Fruit fly (Drosophila melanogaster) whole organism, embryonic: ENCODE measurements around the gene Dmtn.

Experiments used
- CG10959 ChIP-seq: fragments of 200-800 bp; sonication (Bioruptor generic); IDR thresholded peaks from 2 replicates; pipeline ENCODE4 v1.3.6; 2022; ENCODE audit warnings: missing biosample characterization, missing genetic modification characterization
- CG11504 ChIP-seq: fragments of 200-800 bp; sonication (Bioruptor generic); optimal IDR thresholded peaks from 3 replicates; lab custom pipeline; 2019; ENCODE audit warnings: missing biosample characterization, mild to moderate bottlenecking, missing genetic modification characterization, moderate library complexity
- CG12769 ChIP-seq: fragments of 200-800 bp; sonication (Bioruptor generic); optimal IDR thresholded peaks from 2 replicates; lab custom pipeline; 2019; ENCODE audit warnings: missing biosample characterization, mild to moderate bottlenecking, missing genetic modification characterization, moderate library complexity
- CG13287 ChIP-seq: fragments of 200-800 bp; sonication (Bioruptor generic); IDR thresholded peaks from 2 replicates; pipeline ENCODE4 v1.3.6; 2022; ENCODE audit warnings: missing biosample characterization, missing genetic modification characterization; ENCODE audit not compliant: partially characterized antibody
- CG13775 ChIP-seq: fragments of 200-800 bp; sonication (Bioruptor generic); optimal IDR thresholded peaks from 3 replicates; lab custom pipeline; 2017; ENCODE audit warnings: missing biosample characterization, mild to moderate bottlenecking, missing genetic modification characterization
- CG14441 ChIP-seq: fragments of 200-800 bp; sonication (Bioruptor generic); IDR thresholded peaks from 2 replicates; pipeline ENCODE4 v1.3.6; 2022; ENCODE audit warnings: missing biosample characterization, missing genetic modification characterization
- CG1647 ChIP-seq: fragments of 200-800 bp; sonication (Bioruptor generic); optimal IDR thresholded peaks from 3 replicates; lab custom pipeline; 2016; ENCODE audit warnings: missing biosample characterization, missing genetic modification characterization
- CG16779 ChIP-seq: fragments of 200-800 bp; sonication (Bioruptor generic); IDR thresholded peaks from 2 replicates; pipeline ENCODE4 v1.3.6; 2022; ENCODE audit warnings: missing biosample characterization, missing genetic modification characterization
- CG1792 ChIP-seq: fragments of 200-800 bp; sonication (Bioruptor generic); optimal IDR thresholded peaks from 2 replicates; lab custom pipeline; 2016; ENCODE audit warnings: missing biosample characterization, missing genetic modification characterization
- CG2120 ChIP-seq: fragments of 200-800 bp; sonication (Bioruptor generic); optimal IDR thresholded peaks from 3 replicates; lab custom pipeline; 2016; ENCODE audit warnings: missing biosample characterization, missing genetic modification characterization
- CG2712 ChIP-seq: fragments of 200-800 bp; optimal IDR thresholded peaks from 3 replicates; lab custom pipeline; 2019; ENCODE audit warnings: missing biosample characterization, mild to moderate bottlenecking, missing genetic modification characterization, moderate library complexity
- CG30431 ChIP-seq: fragments of 200-800 bp; sonication (Bioruptor generic); optimal IDR thresholded peaks from 2 replicates; lab custom pipeline; 2017; ENCODE audit warnings: missing biosample characterization, missing genetic modification characterization
- CG31224 ChIP-seq: fragments of 200-800 bp; sonication (Bioruptor generic); IDR thresholded peaks from 2 replicates; pipeline ENCODE4 v1.3.6; 2022; ENCODE audit warnings: missing biosample characterization, missing genetic modification characterization
- CG32532 ChIP-seq: fragments of 200-800 bp; sonication (Bioruptor generic); IDR thresholded peaks from 2 replicates; pipeline ENCODE4 v1.3.6; 2022; ENCODE audit warnings: missing biosample characterization, missing genetic modification characterization
- CG34224 ChIP-seq: fragments of 200-800 bp; sonication (Bioruptor generic); IDR thresholded peaks from 3 replicates; pipeline ENCODE4 v1.3.6; 2022; ENCODE audit warnings: missing biosample characterization, missing genetic modification characterization; ENCODE audit not compliant: partially characterized antibody
- CG3838 ChIP-seq: fragments of 200-800 bp; sonication (Bioruptor generic); optimal IDR thresholded peaks from 3 replicates; lab custom pipeline; 2016; ENCODE audit warnings: missing biosample characterization, missing genetic modification characterization
- CG7556 ChIP-seq: fragments of 200-800 bp; sonication (Bioruptor generic); optimal IDR thresholded peaks from 2 replicates; lab custom pipeline; 2017; ENCODE audit warnings: missing biosample characterization, mild to moderate bottlenecking, missing genetic modification characterization
- CG8290 ChIP-seq, 3 experiments: fragments of 200-800 bp; sonication (Bioruptor generic); optimal IDR thresholded peaks; 2 replicates each; lab custom pipeline; 2016 to 2019; ENCODE audit warnings: missing biosample characterization in 3 of 3, missing genetic modification characterization in 3 of 3, mild to moderate bottlenecking in 2 of 3, moderate library complexity in 1 of 3
- CG9876 ChIP-seq: fragments of 200-800 bp; sonication (Bioruptor generic); optimal IDR thresholded peaks from 2 replicates; lab custom pipeline; 2016; ENCODE audit warnings: missing biosample characterization, missing genetic modification characterization
- Dek ChIP-seq: fragments of 200-800 bp; sonication (Bioruptor generic); optimal IDR thresholded peaks from 3 replicates; lab custom pipeline; 2019; ENCODE audit warnings: missing biosample characterization, mild to moderate bottlenecking, missing genetic modification characterization, moderate library complexity
- Doc3 ChIP-seq: fragments of 200-800 bp; sonication (Bioruptor generic); IDR thresholded peaks from 3 replicates; pipeline ENCODE4 v1.3.6; 2022; ENCODE audit warnings: missing biosample characterization, missing genetic modification characterization; ENCODE audit not compliant: partially characterized antibody
- H15 ChIP-seq: fragments of 200-800 bp; sonication (Bioruptor generic); IDR thresholded peaks from 3 replicates; pipeline ENCODE4 v1.3.6; 2022; ENCODE audit warnings: missing biosample characterization, missing genetic modification characterization
- HHEX ChIP-seq: fragments of 200-800 bp; sonication (Bioruptor generic); optimal IDR thresholded peaks from 3 replicates; lab custom pipeline; 2017; ENCODE audit warnings: missing biosample characterization, mild to moderate bottlenecking, missing genetic modification characterization, missing genetic modification reagents
- Hr51 ChIP-seq, 2 experiments: fragments of 200-800 bp; sonication (Bioruptor generic); optimal IDR thresholded peaks; 2 replicates in 1 of 2; 3 replicates in 1 of 2; lab custom pipeline; 2016 to 2018; ENCODE audit warnings: missing biosample characterization in 2 of 2, missing genetic modification characterization in 2 of 2, mild to moderate bottlenecking in 1 of 2, moderate library complexity in 1 of 2
- Mad ChIP-seq: fragments of 200-800 bp; sonication (Bioruptor generic); optimal IDR thresholded peaks from 2 replicates; lab custom pipeline; 2016; ENCODE audit warnings: missing biosample characterization, missing genetic modification characterization
- Max ChIP-seq: fragments of 200-800 bp; sonication (Bioruptor generic); optimal IDR thresholded peaks from 2 replicates; lab custom pipeline; 2016; ENCODE audit warnings: missing biosample characterization, mild to moderate bottlenecking, missing genetic modification characterization
- Mes4 ChIP-seq: fragments of 200-800 bp; sonication (Bioruptor generic); optimal IDR thresholded peaks from 2 replicates; lab custom pipeline; 2016; ENCODE audit warnings: missing biosample characterization, missing genetic modification characterization
- Oaz ChIP-seq: fragments of 200-800 bp; sonication (Bioruptor generic); IDR thresholded peaks from 2 replicates; pipeline ENCODE4 v1.3.6; 2022; ENCODE audit warnings: missing biosample characterization, missing genetic modification characterization
- Oli ChIP-seq: fragments of 200-800 bp; sonication (Bioruptor generic); optimal IDR thresholded peaks from 2 replicates; lab custom pipeline; 2018; ENCODE audit warnings: missing biosample characterization, mild to moderate bottlenecking, missing genetic modification characterization, moderate library complexity
- Pdp1 ChIP-seq, 2 experiments: fragments of 200-800 bp; sonication (Bioruptor generic); optimal IDR thresholded peaks; 3 replicates each; lab custom pipeline; 2016; ENCODE audit warnings: missing biosample characterization in 2 of 2, missing genetic modification characterization in 2 of 2, mild to moderate bottlenecking in 1 of 2, moderate library complexity in 1 of 2
- Ravus ChIP-seq: fragments of 200-800 bp; sonication (Bioruptor generic); IDR thresholded peaks from 2 replicates; pipeline ENCODE4 v1.3.6; 2022; ENCODE audit warnings: missing biosample characterization, missing genetic modification characterization
- Usf ChIP-seq: fragments of 200-800 bp; sonication (Bioruptor generic); optimal IDR thresholded peaks from 2 replicates; lab custom pipeline; 2017; ENCODE audit warnings: missing genotype, missing biosample characterization, missing genetic modification characterization
- az2 ChIP-seq: fragments of 200-800 bp; sonication (Bioruptor generic); optimal IDR thresholded peaks from 3 replicates; lab custom pipeline; 2016; ENCODE audit warnings: missing biosample characterization, missing genetic modification characterization
- bowl ChIP-seq: fragments of 200-800 bp; sonication (Bioruptor generic); IDR thresholded peaks from 2 replicates; pipeline ENCODE4 v1.3.6; 2022; ENCODE audit warnings: missing biosample characterization, missing genetic modification characterization
- btn ChIP-seq: fragments of 200-800 bp; sonication (Bioruptor generic); optimal IDR thresholded peaks from 2 replicates; lab custom pipeline; 2016; ENCODE audit warnings: missing biosample characterization, missing genetic modification characterization
- dan ChIP-seq: fragments of 200-800 bp; sonication (Bioruptor generic); IDR thresholded peaks from 2 replicates; pipeline ENCODE4 v1.3.6; 2022; ENCODE audit warnings: missing biosample characterization, missing genetic modification characterization
- fd102C ChIP-seq: fragments of 200-800 bp; sonication (Bioruptor generic); optimal IDR thresholded peaks from 2 replicates; lab custom pipeline; 2018; ENCODE audit warnings: missing biosample characterization, mild to moderate bottlenecking, missing genetic modification characterization, moderate library complexity
- fu2 ChIP-seq: fragments of 200-800 bp; sonication (Bioruptor generic); optimal IDR thresholded peaks from 2 replicates; lab custom pipeline; 2016; ENCODE audit warnings: missing biosample characterization, missing genetic modification characterization
- gro ChIP-seq: fragments of 200-800 bp; sonication (Bioruptor generic); optimal IDR thresholded peaks from 2 replicates; lab custom pipeline; 2016; ENCODE audit warnings: missing biosample characterization, missing genetic modification characterization
- gsb-n ChIP-seq: fragments of 200-800 bp; sonication (Bioruptor generic); optimal IDR thresholded peaks from 3 replicates; lab custom pipeline; 2018; ENCODE audit warnings: missing biosample characterization, mild to moderate bottlenecking, missing genetic modification characterization
- lbe ChIP-seq: fragments of 200-800 bp; sonication (Bioruptor generic); optimal IDR thresholded peaks from 2 replicates; lab custom pipeline; 2016; ENCODE audit warnings: missing biosample characterization, mild to moderate bottlenecking, missing genetic modification characterization
- maf-S ChIP-seq: fragments of 200-800 bp; sonication (Bioruptor generic); optimal IDR thresholded peaks from 2 replicates; lab custom pipeline; 2016; ENCODE audit warnings: missing biosample characterization, missing genetic modification characterization
- nmo ChIP-seq: fragments of 200-800 bp; sonication (Bioruptor generic); optimal IDR thresholded peaks from 2 replicates; lab custom pipeline; 2018; ENCODE audit warnings: missing biosample characterization, mild to moderate bottlenecking, missing genetic modification characterization, moderate library complexity
- onecut ChIP-seq: fragments of 200-800 bp; sonication (Bioruptor generic); IDR thresholded peaks from 2 replicates; pipeline ENCODE4 v1.3.6; 2022; ENCODE audit warnings: missing biosample characterization, missing genetic modification characterization
- peb ChIP-seq: fragments of 200-800 bp; sonication (Bioruptor generic); IDR thresholded peaks from 2 replicates; pipeline ENCODE4 v1.3.6; 2022; ENCODE audit warnings: missing biosample characterization, missing genetic modification characterization
- ro ChIP-seq: fragments of 200-800 bp; sonication (Bioruptor generic); IDR thresholded peaks from 2 replicates; pipeline ENCODE4 v1.3.6; 2022; ENCODE audit warnings: missing biosample characterization, missing genetic modification characterization
- run ChIP-seq: fragments of 200-800 bp; sonication (Bioruptor generic); optimal IDR thresholded peaks from 3 replicates; lab custom pipeline; 2018; ENCODE audit warnings: missing biosample characterization, mild to moderate bottlenecking, missing genetic modification characterization
- sd ChIP-seq: fragments of 200-800 bp; sonication (Bioruptor generic); optimal IDR thresholded peaks from 3 replicates; lab custom pipeline; 2018; ENCODE audit warnings: missing biosample characterization, mild to moderate bottlenecking, missing genetic modification characterization, moderate library complexity
- slp2 ChIP-seq: fragments of 200-800 bp; sonication (Bioruptor generic); optimal IDR thresholded peaks from 2 replicates; lab custom pipeline; 2016; ENCODE audit warnings: missing biosample characterization, missing genetic modification characterization
- ttk ChIP-seq: fragments of 200-800 bp; sonication (Bioruptor generic); IDR thresholded peaks from 2 replicates; pipeline ENCODE4 v2.1.2; 2022; ENCODE audit warnings: missing biosample characterization, missing genetic modification characterization
- twi ChIP-seq: fragments of 200-800 bp; optimal IDR thresholded peaks from 2 replicates; lab custom pipeline; 2019; ENCODE audit warnings: missing biosample characterization, mild to moderate bottlenecking, missing genetic modification characterization, moderate library complexity
- wor ChIP-seq: fragments of 200-800 bp; sonication (Bioruptor generic); IDR thresholded peaks from 2 replicates; pipeline ENCODE4 v1.3.6; 2022; ENCODE audit warnings: missing biosample characterization, missing genetic modification characterization

Gene Dmtn

DNA sequence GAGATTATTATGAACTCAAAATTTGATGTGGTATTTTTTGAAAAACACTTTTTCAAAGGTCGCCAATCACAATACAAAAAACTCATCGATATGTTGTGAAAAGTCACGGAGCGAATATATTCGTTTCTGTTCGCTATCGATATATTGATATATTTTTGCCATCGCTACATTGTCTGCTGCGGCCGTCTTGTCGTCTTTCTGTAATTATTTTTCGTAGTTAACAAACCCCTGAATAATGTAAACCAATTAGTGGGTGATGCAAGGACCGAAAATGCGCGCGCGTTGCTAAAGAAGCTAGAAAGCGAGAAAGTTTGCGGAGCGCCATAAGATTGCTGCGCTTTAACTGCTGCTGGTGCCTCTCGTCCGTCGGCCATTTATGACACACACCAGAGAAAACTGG lies 54.9 kb downstream of the Dmtn start, which contains the start of gene Pak (continued):
- peak; percentile 43 for TF ChIP-seq CG8290 (GFP tag; optimal IDR thresholded peaks at IDR 0.05; lab: Kevin White, UChicago)
- peak in 1 of 2 experiments; percentile 56 for TF ChIP-seq CG8290 (tag; optimal IDR thresholded peaks at IDR 0.05; lab: Kevin White, UChicago)
- no peak for TF ChIP-seq CG1792
- no peak for TF ChIP-seq Pdp1 (GFP tag; optimal IDR thresholded peaks at IDR 0.05; lab: Kevin White, UChicago)
- no peak for TF ChIP-seq Usf (GFP tag; lab: Kevin White, UChicago)
- no peak for TF ChIP-seq Hr51 (GFP tag; optimal IDR thresholded peaks at IDR 0.05; lab: Kevin White, UChicago)
- no peak for TF ChIP-seq Oli (tag; lab: Kevin White, UChicago)
- no peak for TF ChIP-seq wor
- TF ChIP-seq nmo (GFP tag; lab: Kevin White, UChicago), result peak; percentile 32
- no peak for TF ChIP-seq CG31224 (GFP tag; lab: Robert Waterston, UW)
- no peak for TF ChIP-seq twi (tag; lab: Kevin White, UChicago)
- TF ChIP-seq Doc3 (GFP tag; lab: Robert Waterston, UW), result peak; percentile 91
- TF ChIP-seq CG12769 (tag; lab: Kevin White, UChicago), result no peak
- TF ChIP-seq CG11504, result peak; percentile 4
- no peak for TF ChIP-seq gsb-n (tag; lab: Kevin White, UChicago)
- TF ChIP-seq Dek, result no peak
- TF ChIP-seq fd102C (GFP tag; lab: Kevin White, UChicago), result no peak
- no peak for TF ChIP-seq CG16779 (GFP tag; lab: Robert Waterston, UW)
- TF ChIP-seq CG3838 (GFP tag; lab: Kevin White, UChicago), result no peak
- TF ChIP-seq onecut, result no peak
- TF ChIP-seq CG2120 (GFP tag; lab: Kevin White, UChicago), result peak; percentile 26
- TF ChIP-seq CG13775, result no peak
- TF ChIP-seq ro (GFP tag; lab: Robert Waterston, UW), result no peak
- no peak for TF ChIP-seq fu2 (GFP tag; lab: Kevin White, UChicago)
- TF ChIP-seq CG32532 (GFP tag; lab: Robert Waterston, UW), result no peak
- no peak for TF ChIP-seq dan
- no peak for TF ChIP-seq sd
- TF ChIP-seq slp2 (GFP tag; lab: Kevin White, UChicago), result no peak
- TF ChIP-seq bowl (GFP tag; lab: Robert Waterston, UW), result no peak
- no peak for TF ChIP-seq CG1647 (GFP tag; lab: Kevin White, UChicago)
- peak; percentile 86 for TF ChIP-seq CG34224 (GFP tag; lab: Robert Waterston, UW)
- TF ChIP-seq CG10959 (GFP tag; lab: Robert Waterston, UW), result no peak
- TF ChIP-seq Mes4 (GFP tag; lab: Kevin White, UChicago), result no peak
- TF ChIP-seq Oaz (GFP tag; lab: Robert Waterston, UW), result no peak
- TF ChIP-seq Max (GFP tag; lab: Kevin White, UChicago), result no peak
- TF ChIP-seq CG14441 (GFP tag; lab: Robert Waterston, UW), result no peak
- no peak for TF ChIP-seq peb (GFP tag; lab: Robert Waterston, UW)
- TF ChIP-seq HHEX (GFP tag; lab: Kevin White, UChicago), result no peak
- no peak for TF ChIP-seq run (tag; lab: Kevin White, UChicago)
- TF ChIP-seq Mad, result no peak
- no peak for TF ChIP-seq lbe (GFP tag; lab: Kevin White, UChicago)
- no peak for TF ChIP-seq btn
- TF ChIP-seq gro (GFP tag; lab: Kevin White, UChicago), result no peak
- TF ChIP-seq CG2712 (tag; lab: Kevin White, UChicago), result peak; percentile 36
- no peak for TF ChIP-seq CG7556 (GFP tag; lab: Kevin White, UChicago)
- TF ChIP-seq maf-S (GFP tag; lab: Kevin White, UChicago), result no peak
- no peak for TF ChIP-seq az2 (GFP tag; lab: Kevin White, UChicago)
- TF ChIP-seq CG13287 (GFP tag; lab: Robert Waterston, UW), result peak; percentile 95
- TF ChIP-seq Ravus (GFP tag; lab: Robert Waterston, UW), result no peak
- no peak for TF ChIP-seq H15 (GFP tag; lab: Robert Waterston, UW)
- TF ChIP-seq ttk (GFP tag; lab: Robert Waterston, UW), result no peak
- TF ChIP-seq CG30431 (GFP tag; lab: Kevin White, UChicago), result no peak
- TF ChIP-seq CG9876 (GFP tag; lab: Kevin White, UChicago), result no peak
